Fruit fly (Drosophila melanogaster) whole organism, embryonic: ENCODE measurements around the gene CG10254.

Experiments used
- Antp ChIP-seq: fragments of 200-800 bp; sonication (Bioruptor generic); optimal IDR thresholded peaks from 3 replicates; lab custom pipeline; 2016; ENCODE audit warnings: missing biosample characterization, missing genetic modification characterization
- CG1024 ChIP-seq: fragments of 200-800 bp; sonication (Bioruptor generic); IDR thresholded peaks from 2 replicates; pipeline ENCODE4 v1.3.6; 2022; ENCODE audit warnings: missing biosample characterization, missing genetic modification characterization
- CG10366 ChIP-seq: fragments of 200-800 bp; sonication (Bioruptor generic); IDR thresholded peaks from 2 replicates; pipeline ENCODE4 v1.3.6; 2022; ENCODE audit warnings: missing biosample characterization, missing genetic modification characterization
- CG11504 ChIP-seq: fragments of 200-800 bp; sonication (Bioruptor generic); optimal IDR thresholded peaks from 3 replicates; lab custom pipeline; 2019; ENCODE audit warnings: missing biosample characterization, mild to moderate bottlenecking, missing genetic modification characterization, moderate library complexity
- CG12391 ChIP-seq: fragments of 200-800 bp; sonication (Bioruptor generic); optimal IDR thresholded peaks from 3 replicates; lab custom pipeline; 2018; ENCODE audit warnings: missing biosample characterization, mild to moderate bottlenecking, missing genetic modification characterization, moderate library complexity
- CG13296 ChIP-seq: fragments of 200-800 bp; sonication (Bioruptor generic); optimal IDR thresholded peaks from 3 replicates; lab custom pipeline; 2018; ENCODE audit warnings: missing biosample characterization, mild to moderate bottlenecking, missing genetic modification characterization
- CG15269 ChIP-seq: fragments of 200-800 bp; sonication (Bioruptor generic); optimal IDR thresholded peaks from 2 replicates; lab custom pipeline; 2018; ENCODE audit warnings: missing biosample characterization, mild to moderate bottlenecking, missing genetic modification characterization, moderate library complexity
- CG18011 ChIP-seq: fragments of 200-800 bp; sonication (Bioruptor generic); optimal IDR thresholded peaks from 2 replicates; lab custom pipeline; 2017; ENCODE audit warnings: missing biosample characterization, missing genetic modification characterization, mild to moderate bottlenecking, moderate library complexity, missing genotype
- CG18262 ChIP-seq: fragments of 200-800 bp; optimal IDR thresholded peaks from 3 replicates; lab custom pipeline; 2019; ENCODE audit warnings: missing biosample characterization, mild to moderate bottlenecking, missing genetic modification characterization, moderate library complexity
- CG2678 ChIP-seq: fragments of 200-800 bp; sonication (Bioruptor generic); optimal IDR thresholded peaks from 3 replicates; lab custom pipeline; 2019; ENCODE audit warnings: missing biosample characterization, mild to moderate bottlenecking, missing genetic modification characterization, moderate library complexity
- CG31224 ChIP-seq: fragments of 200-800 bp; sonication (Bioruptor generic); IDR thresholded peaks from 2 replicates; pipeline ENCODE4 v1.3.6; 2022; ENCODE audit warnings: missing biosample characterization, missing genetic modification characterization
- CG31365 ChIP-seq: fragments of 200-800 bp; sonication (Bioruptor generic); optimal IDR thresholded peaks from 2 replicates; lab custom pipeline; 2018; ENCODE audit warnings: missing biosample characterization, mild to moderate bottlenecking, missing genetic modification characterization
- CG31388 ChIP-seq: fragments of 200-800 bp; sonication (Bioruptor generic); optimal IDR thresholded peaks from 2 replicates; lab custom pipeline; 2016; ENCODE audit warnings: missing biosample characterization, missing genetic modification characterization
- CG31441 ChIP-seq: fragments of 200-800 bp; sonication (Bioruptor generic); IDR thresholded peaks from 2 replicates; pipeline ENCODE4 v1.3.6; 2022; ENCODE audit warnings: missing biosample characterization, missing genetic modification characterization
- CG32772 ChIP-seq: fragments of 200-800 bp; sonication (Bioruptor generic); IDR thresholded peaks from 2 replicates; pipeline ENCODE4 v1.3.6; 2022; ENCODE audit warnings: missing biosample characterization, missing genetic modification characterization
- CG4360 ChIP-seq: fragments of 200-800 bp; sonication (Bioruptor generic); IDR thresholded peaks from 2 replicates; pipeline ENCODE4 v1.3.6; 2022; ENCODE audit warnings: missing biosample characterization, missing genetic modification characterization
- CG5953 ChIP-seq: fragments of 200-800 bp; sonication (Bioruptor generic); IDR thresholded peaks from 2 replicates; pipeline ENCODE4 v1.3.6; 2022; ENCODE audit warnings: missing biosample characterization, missing genetic modification characterization
- CG6683 ChIP-seq: fragments of 200-800 bp; sonication (Bioruptor generic); optimal IDR thresholded peaks from 2 replicates; lab custom pipeline; 2017; ENCODE audit warnings: missing biosample characterization, mild to moderate bottlenecking, missing genetic modification characterization, missing genetic modification reagents
- CG7928 ChIP-seq: fragments of 200-800 bp; sonication (Bioruptor generic); optimal IDR thresholded peaks from 2 replicates; lab custom pipeline; 2017; ENCODE audit warnings: missing biosample characterization, mild to moderate bottlenecking, missing genetic modification characterization
- CG7963 ChIP-seq: fragments of 200-800 bp; sonication (Bioruptor generic); IDR thresholded peaks from 3 replicates; pipeline ENCODE4 v1.3.6; 2022; ENCODE audit warnings: missing biosample characterization, missing genetic modification characterization; ENCODE audit not compliant: partially characterized antibody
- CG7987 ChIP-seq: fragments of 200-800 bp; sonication (Bioruptor generic); optimal IDR thresholded peaks from 2 replicates; lab custom pipeline; 2018; ENCODE audit warnings: missing biosample characterization, mild to moderate bottlenecking, missing genetic modification characterization, moderate library complexity
- CG9437 ChIP-seq: fragments of 200-800 bp; sonication (Bioruptor generic); optimal IDR thresholded peaks from 2 replicates; lab custom pipeline; 2018; ENCODE audit warnings: missing biosample characterization, mild to moderate bottlenecking, missing genetic modification characterization
- CG9609 ChIP-seq: fragments of 200-800 bp; sonication (Bioruptor generic); optimal IDR thresholded peaks from 3 replicates; lab custom pipeline; 2016; ENCODE audit warnings: missing biosample characterization, missing genetic modification characterization
- D19B ChIP-seq: fragments of 200-800 bp; sonication (Bioruptor generic); optimal IDR thresholded peaks from 2 replicates; lab custom pipeline; 2017; ENCODE audit warnings: missing biosample characterization, mild to moderate bottlenecking, missing genetic modification characterization
- Eip74EF ChIP-seq, 2 experiments: fragments of 200-800 bp in 1 of 2; fragments of >200 bp in 1 of 2; sonication (Bioruptor generic) in 1 of 2; optimal IDR thresholded peaks; 2 replicates each; lab custom pipeline; 2017 to 2019; ENCODE audit warnings: missing biosample characterization in 2 of 2, missing genetic modification characterization in 2 of 2, mild to moderate bottlenecking in 1 of 2, moderate library complexity in 1 of 2
- HmgD ChIP-seq: fragments of 200-800 bp; sonication (Bioruptor generic); optimal IDR thresholded peaks from 3 replicates; lab custom pipeline; 2016; ENCODE audit warnings: missing biosample characterization, missing genetic modification characterization
- Max ChIP-seq: fragments of 200-800 bp; sonication (Bioruptor generic); optimal IDR thresholded peaks from 2 replicates; lab custom pipeline; 2016; ENCODE audit warnings: missing biosample characterization, mild to moderate bottlenecking, missing genetic modification characterization
- NC2α ChIP-seq: fragments of 200-800 bp; sonication (Bioruptor generic); optimal IDR thresholded peaks from 2 replicates; lab custom pipeline; 2016; ENCODE audit warnings: missing biosample characterization, missing genetic modification characterization
- NK7.1 ChIP-seq: fragments of 200-800 bp; sonication (Bioruptor generic); optimal IDR thresholded peaks from 3 replicates; lab custom pipeline; 2016; ENCODE audit warnings: missing biosample characterization, missing genetic modification characterization
- Neu2 ChIP-seq: fragments of 200-800 bp; sonication (Bioruptor generic); optimal IDR thresholded peaks from 3 replicates; lab custom pipeline; 2016; ENCODE audit warnings: missing biosample characterization, missing genetic modification characterization, borderline replicate concordance
- Sox100B ChIP-seq: fragments of 200-800 bp; sonication (Bioruptor generic); optimal IDR thresholded peaks from 3 replicates; lab custom pipeline; 2018; ENCODE audit warnings: missing biosample characterization, mild to moderate bottlenecking, missing genetic modification characterization
- Sox102F ChIP-seq: fragments of 200-800 bp; sonication (Bioruptor generic); optimal IDR thresholded peaks from 2 replicates; lab custom pipeline; 2018; ENCODE audit warnings: missing biosample characterization, mild to moderate bottlenecking, missing genetic modification characterization, moderate library complexity
- Stat92E ChIP-seq, 3 experiments: fragments of >200 bp in 2 of 3; fragments of 200-800 bp in 1 of 3; sonication (Bioruptor generic) in 1 of 3; optimal IDR thresholded peaks; 2 replicates each; lab custom pipeline; 2017 to 2019; ENCODE audit warnings: missing biosample characterization in 3 of 3, missing genetic modification characterization in 3 of 3, mild to moderate bottlenecking in 1 of 3, moderate library complexity in 1 of 3
- TFAM ChIP-seq: fragments of 200-800 bp; sonication (Bioruptor generic); optimal IDR thresholded peaks from 2 replicates; lab custom pipeline; 2017; ENCODE audit warnings: missing biosample characterization, missing genetic modification characterization, inconsistent platforms
- Tbp ChIP-seq: fragments of >200 bp; optimal IDR thresholded peaks from 2 replicates; lab custom pipeline; 2018; ENCODE audit warnings: missing biosample characterization, missing genetic modification characterization
- al ChIP-seq: fragments of 200-800 bp; sonication (Bioruptor generic); IDR thresholded peaks from 2 replicates; pipeline ENCODE4 v1.3.6; 2022; ENCODE audit warnings: missing biosample characterization, missing genetic modification characterization
- ara ChIP-seq: fragments of 200-800 bp; sonication (Bioruptor generic); IDR thresholded peaks from 2 replicates; pipeline ENCODE4 v1.3.6; 2022; ENCODE audit warnings: missing biosample characterization, missing genetic modification characterization
- chm ChIP-seq: fragments of 200-800 bp; sonication (Bioruptor generic); IDR thresholded peaks from 2 replicates; pipeline ENCODE4 v1.3.6; 2022; ENCODE audit warnings: missing biosample characterization, missing genetic modification characterization
- emc ChIP-seq: fragments of 200-800 bp; sonication (Bioruptor generic); optimal IDR thresholded peaks from 2 replicates; lab custom pipeline; 2016; ENCODE audit warnings: missing biosample characterization, missing genetic modification characterization
- gce ChIP-seq: fragments of 200-800 bp; sonication (Bioruptor generic); IDR thresholded peaks from 3 replicates; pipeline ENCODE4 v1.3.6; 2022; ENCODE audit warnings: missing biosample characterization, missing genetic modification characterization
- grn ChIP-seq: fragments of 200-800 bp; sonication (Bioruptor generic); optimal IDR thresholded peaks from 3 replicates; lab custom pipeline; 2017; ENCODE audit warnings: missing biosample characterization, missing genetic modification characterization
- gsb ChIP-seq: fragments of 200-800 bp; sonication (Bioruptor generic); IDR thresholded peaks from 2 replicates; pipeline ENCODE4 v1.3.6; 2022; ENCODE audit warnings: missing biosample characterization, missing genetic modification characterization
- hth ChIP-seq: fragments of >200 bp; optimal IDR thresholded peaks from 2 replicates; lab custom pipeline; 2017; ENCODE audit warnings: inconsistent platforms
- klu ChIP-seq: fragments of 200-800 bp; sonication (Bioruptor generic); IDR thresholded peaks from 2 replicates; pipeline ENCODE4 v1.3.6; 2022; ENCODE audit warnings: missing biosample characterization, missing genetic modification characterization
- nom ChIP-seq: fragments of 200-800 bp; sonication (Bioruptor generic); optimal IDR thresholded peaks from 2 replicates; lab custom pipeline; 2017; ENCODE audit warnings: missing biosample characterization, missing genetic modification characterization, mild to moderate bottlenecking, moderate library complexity, missing genetic modification reagents
- peb ChIP-seq: fragments of 200-800 bp; sonication (Bioruptor generic); IDR thresholded peaks from 2 replicates; pipeline ENCODE4 v1.3.6; 2022; ENCODE audit warnings: missing biosample characterization, missing genetic modification characterization
- sisA ChIP-seq: fragments of 200-800 bp; sonication (Bioruptor generic); IDR thresholded peaks from 2 replicates; pipeline ENCODE4 v1.3.6; 2022; ENCODE audit warnings: missing biosample characterization, missing genetic modification characterization
- tll ChIP-seq, 2 experiments: fragments of 200-800 bp in 1 of 2; fragments of >200 bp in 1 of 2; sonication (Bioruptor generic) in 1 of 2; optimal IDR thresholded peaks; 2 replicates each; lab custom pipeline; 2017 to 2019; ENCODE audit warnings: missing biosample characterization in 2 of 2, missing genetic modification characterization in 2 of 2, mild to moderate bottlenecking in 1 of 2, moderate library complexity in 1 of 2
- tx ChIP-seq: fragments of 200-800 bp; sonication (Bioruptor generic); optimal IDR thresholded peaks from 2 replicates; lab custom pipeline; 2016; ENCODE audit warnings: missing biosample characterization, missing genetic modification characterization

Gene CG10254

dm6 chr3R:23734573-23735404 lies 40.0 kb upstream of the CG10254 start (continued):
- TF ChIP-seq CG32772 (GFP tag; lab: Robert Waterston, UW) (no peak), CG9609 (GFP tag; lab: Kevin White, UChicago) (no peak), klu (GFP tag; lab: Robert Waterston, UW) (no peak), CG9437 (GFP tag; lab: Kevin White, UChicago) (peak; percentile 7), peb (GFP tag; lab: Robert Waterston, UW) (no peak), al (GFP tag; lab: Robert Waterston, UW) (no peak), CG31365 (no peak), Neu2 (GFP tag; lab: Kevin White, UChicago) (no peak), sisA (GFP tag; lab: Robert Waterston, UW) (no peak), Max (GFP tag; lab: Kevin White, UChicago) (no peak), nom (GFP tag; lab: Kevin White, UChicago) (peak; percentile 42), CG31388 (GFP tag; lab: Kevin White, UChicago) (peak; percentile 3), Eip74EF (GFP tag; optimal IDR thresholded peaks at IDR 0.05; lab: Kevin White, UChicago) (no peak), gce (GFP tag; lab: Robert Waterston, UW) (no peak), emc (GFP tag; lab: Kevin White, UChicago) (no peak), CG15269 (tag; lab: Kevin White, UChicago) (peak; percentile 31), CG4360 (GFP tag; lab: Robert Waterston, UW) (no peak), CG13296 (GFP tag; lab: Kevin White, UChicago) (no peak), CG10366 (no peak), CG18011 (GFP tag; lab: Kevin White, UChicago) (no peak), CG12391 (tag; lab: Kevin White, UChicago) (peak; percentile 25), Stat92E (GFP tag; optimal IDR thresholded peaks at IDR 0.05; lab: Kevin White, UChicago) (no peak), ara (no peak), CG7963 (GFP tag; lab: Robert Waterston, UW) (no peak), CG7928 (GFP tag; lab: Kevin White, UChicago) (no peak), grn (GFP tag; lab: Kevin White, UChicago) (no peak), CG2678 (tag; lab: Kevin White, UChicago) (no peak), gsb (GFP tag; lab: Robert Waterston, UW) (no peak), CG5953 (GFP tag; lab: Robert Waterston, UW) (0 out of 2 replicates have a peak, but pooled peaks have one; percentile 35), Sox102F (GFP tag; lab: Kevin White, UChicago) (peak; percentile 48), tll (GFP tag; optimal IDR thresholded peaks at IDR 0.05; lab: Kevin White, UChicago) (no peak), CG1024 (GFP tag; lab: Robert Waterston, UW) (no peak), Sox100B (GFP tag; lab: Kevin White, UChicago) (peak; percentile 41), CG6683 (no peak), Tbp (GFP tag; lab: Kevin White, UChicago) (no peak), CG7987 (GFP tag; lab: Kevin White, UChicago) (no peak), TFAM (GFP tag; lab: Kevin White, UChicago) (no peak), chm (GFP tag; lab: Robert Waterston, UW) (no peak), CG31441 (0 out of 2 replicates have a peak, but pooled peaks have one; percentile 24), tx (GFP tag; lab: Kevin White, UChicago) (no peak), CG31224 (no peak), hth (no peak), CG18262 (tag; lab: Kevin White, UChicago) (no peak), NC2α (GFP tag; lab: Kevin White, UChicago) (no peak), HmgD (GFP tag; lab: Kevin White, UChicago) (no peak), D19B (GFP tag; lab: Kevin White, UChicago) (no peak), Antp (GFP tag; lab: Kevin White, UChicago) (no peak), CG11504 (tag; lab: Kevin White, UChicago) (peak; percentile 28), NK7.1 (GFP tag; lab: Kevin White, UChicago) (no peak)
